Worm (Caenorhabditis elegans): ENCODE data around the gene R07C12.1.

ce11 chrIV:4178424-4178823 is 26.2 kb downstream of the R07C12.1 start, which contains the start of gene tsen-34:
- no peak for TF ChIP-seq php-3 (GFP tag; IDR thresholded peaks at IDR 0.05)
- no peak for TF ChIP-seq lin-13 (GFP tag; optimal IDR thresholded peaks at IDR 0.05)
- no peak for TF ChIP-seq unc-39 (tag; optimal IDR thresholded peaks at IDR 0.05)
- TF ChIP-seq mep-1 (tag; optimal IDR thresholded peaks at IDR 0.05) = no peak
- no peak for TF ChIP-seq nhr-237 (tag; optimal IDR thresholded peaks at IDR 0.05)
- TF ChIP-seq nhr-28 (tag; optimal IDR thresholded peaks at IDR 0.05) = no peak
- no peak for TF ChIP-seq nhr-102 (tag; optimal IDR thresholded peaks at IDR 0.05)
- TF ChIP-seq nhr-77 (tag; optimal IDR thresholded peaks at IDR 0.05) = no peak

Data from whole organism, L4 larva.